Worm (Caenorhabditis elegans) whole organism, L2 larva: ENCODE results near the gene srx-102.

Experiments used
- ama-1 ChIP-seq: fragments of 150-350 bp; optimal IDR thresholded peaks from 2 replicates; lab custom pipeline; 2018; ENCODE audit warnings: inconsistent platforms
- ceh-82 ChIP-seq: fragments of 150-350 bp; optimal IDR thresholded peaks from 2 replicates; lab custom pipeline; 2014; ENCODE audit warnings: missing biosample characterization, missing genetic modification characterization
- dmd-4 ChIP-seq: sonication (generic microtip); optimal IDR thresholded peaks from 2 replicates; lab custom pipeline; 2017; ENCODE audit warnings: missing biosample characterization, missing genetic modification characterization
- egl-27 ChIP-seq: sonication (generic microtip); optimal IDR thresholded peaks from 3 replicates; lab custom pipeline; 2017; ENCODE audit warnings: missing biosample characterization, missing genetic modification reagents, missing genetic modification characterization
- lin-13 ChIP-seq: fragments of 150-350 bp; optimal IDR thresholded peaks from 2 replicates; lab custom pipeline; 2014; ENCODE audit warnings: missing biosample characterization, missing genetic modification reagents, missing genetic modification characterization
- mab-5 ChIP-seq: fragments of 150-350 bp; optimal IDR thresholded peaks from 2 replicates; lab custom pipeline; 2014; ENCODE audit warnings: missing biosample characterization, missing genetic modification characterization
- nhr-11 ChIP-seq: fragments of 150-350 bp; optimal IDR thresholded peaks from 2 replicates; lab custom pipeline; 2014; ENCODE audit warnings: missing biosample characterization, missing genetic modification characterization
- unc-62 ChIP-seq: fragments of 150-350 bp; optimal IDR thresholded peaks from 2 replicates; lab custom pipeline; 2014; ENCODE audit warnings: missing biosample characterization, missing genetic modification reagents, missing genetic modification characterization

DNA sequence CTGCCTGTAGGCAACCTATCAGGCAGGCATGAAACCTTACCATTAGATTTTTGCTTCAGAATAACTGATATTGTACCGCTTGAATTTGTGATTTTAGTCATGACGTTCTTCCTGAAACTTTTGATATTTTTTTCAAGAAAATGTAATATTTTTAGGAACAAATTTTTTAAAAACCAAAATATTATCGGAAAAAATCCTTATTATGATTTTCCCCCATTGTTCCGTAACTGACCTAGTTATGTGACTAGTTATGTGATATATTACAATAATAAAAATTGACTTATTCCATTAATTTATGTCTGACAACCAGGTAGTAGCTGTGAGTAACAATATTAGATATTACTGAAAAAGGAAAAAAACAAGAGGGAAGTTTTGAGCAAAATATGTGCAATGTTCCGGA is 23.6 kb downstream of the srx-102 start, which contains the start of gene srx-98:
- TF ChIP-seq unc-62 (no peak), mab-5 (no peak), egl-27 (tag; lab: Kevin White, UChicago) (no peak), lin-13 (no peak), ceh-82 (tag; lab: Kevin White, UChicago) (no peak), ama-1 (lab: Kevin White, UChicago) (no peak), nhr-11 (tag; lab: Kevin White, UChicago) (no peak), dmd-4 (tag; lab: Kevin White, UChicago) (no peak)
